Worm (Caenorhabditis elegans) whole organism, midembryonic: ENCODE data around the gene C25F6.6.

Source experiments
- T22C8.4 ChIP-seq: fragments of 200-800 bp; sonication (Bioruptor generic); IDR thresholded peaks from 2 replicates; pipeline ENCODE4 v1.3.6; 2022; ENCODE audit warnings: missing genetic modification characterization, missing compliant biosample characterization
- cog-1 ChIP-seq: sonication (generic microtip); optimal IDR thresholded peaks from 2 replicates; lab custom pipeline; 2016; ENCODE audit warnings: missing genetic modification characterization, missing compliant biosample characterization
- flt-1 ChIP-seq: fragments of 200-800 bp; sonication (Bioruptor generic); IDR thresholded peaks from 2 replicates; pipeline ENCODE4 v1.3.6; 2022; ENCODE audit warnings: missing genetic modification characterization, missing compliant biosample characterization
- klf-2 ChIP-seq: fragments of 200-800 bp; sonication (Bioruptor generic); conservative IDR thresholded peaks from 2 replicates; pipeline ENCODE4 v1.3.6; 2022; ENCODE audit warnings: missing genetic modification reagents, missing genetic modification characterization, missing compliant biosample characterization
- med-1 ChIP-seq: sonication (generic microtip); optimal IDR thresholded peaks from 2 replicates; lab custom pipeline; 2017; ENCODE audit warnings: missing genetic modification characterization, mild to moderate bottlenecking, missing compliant biosample characterization, antibody characterized with exemption, missing genetic modification reagents; ENCODE audit not compliant: insufficient read depth
- ref-1 ChIP-seq: fragments of 200-800 bp; sonication (Bioruptor generic); conservative IDR thresholded peaks from 2 replicates; pipeline ENCODE4 v1.3.6; 2022; ENCODE audit warnings: missing genetic modification reagents, missing genetic modification characterization, missing compliant biosample characterization
- tab-1 ChIP-seq: fragments of 200-800 bp; sonication (Bioruptor generic); IDR thresholded peaks from 2 replicates; pipeline ENCODE4 v1.3.6; 2022; ENCODE audit warnings: missing genetic modification characterization, missing compliant biosample characterization
- ztf-23 ChIP-seq: fragments of 200-800 bp; sonication (Bioruptor generic); IDR thresholded peaks from 2 replicates; pipeline ENCODE4 v1.3.6; 2022; ENCODE audit warnings: missing genetic modification reagents, missing genetic modification characterization, missing compliant biosample characterization
- ztf-29 ChIP-seq: fragments of 200-800 bp; sonication (Bioruptor generic); IDR thresholded peaks from 2 replicates; pipeline ENCODE4 v1.3.6; 2022; ENCODE audit warnings: missing genetic modification reagents, missing genetic modification characterization, missing compliant biosample characterization

C25F6.6 gene

DNA sequence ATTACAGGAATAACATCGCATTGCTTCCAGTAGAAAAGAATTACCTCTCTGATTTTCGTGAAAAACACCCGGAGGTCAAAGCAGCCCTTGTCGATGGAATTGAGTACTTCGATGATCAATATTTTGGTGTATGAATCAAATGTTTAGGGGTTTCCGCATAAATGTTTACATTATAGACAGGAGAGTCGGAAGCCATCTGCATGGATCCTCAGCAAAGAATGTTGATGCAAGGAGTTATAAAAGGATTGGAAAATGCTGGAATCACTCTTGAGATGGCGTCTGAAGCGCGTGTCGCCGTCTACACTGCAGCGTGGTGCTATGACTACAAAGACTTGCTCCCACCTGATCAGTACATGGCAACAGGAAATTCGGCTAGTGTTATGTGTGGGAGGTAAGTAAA, 36.4 kb downstream of the C25F6.6 start, which contains the start of gene C41A3.2:
C41A3.2 (minus strand) TSS at position 101 of the 400 bp plus-strand sequence.
- TF ChIP-seq klf-2 (GFP tag; lab: Robert Waterston, UW) = no peak
- TF ChIP-seq med-1 (GFP tag; lab: Kevin White, UChicago) = no peak
- no peak for TF ChIP-seq ztf-29 (GFP tag; lab: Robert Waterston, UW)
- TF ChIP-seq T22C8.4 = no peak
- no peak for TF ChIP-seq flt-1 (GFP tag; lab: Robert Waterston, UW)
- no peak for TF ChIP-seq ztf-23 (GFP tag; lab: Robert Waterston, UW)
- no peak for TF ChIP-seq tab-1 (GFP tag; lab: Robert Waterston, UW)
- no peak for TF ChIP-seq cog-1 (tag; lab: Kevin White, UChicago)
- TF ChIP-seq ref-1 (GFP tag; lab: Robert Waterston, UW) = no peak

DNA sequence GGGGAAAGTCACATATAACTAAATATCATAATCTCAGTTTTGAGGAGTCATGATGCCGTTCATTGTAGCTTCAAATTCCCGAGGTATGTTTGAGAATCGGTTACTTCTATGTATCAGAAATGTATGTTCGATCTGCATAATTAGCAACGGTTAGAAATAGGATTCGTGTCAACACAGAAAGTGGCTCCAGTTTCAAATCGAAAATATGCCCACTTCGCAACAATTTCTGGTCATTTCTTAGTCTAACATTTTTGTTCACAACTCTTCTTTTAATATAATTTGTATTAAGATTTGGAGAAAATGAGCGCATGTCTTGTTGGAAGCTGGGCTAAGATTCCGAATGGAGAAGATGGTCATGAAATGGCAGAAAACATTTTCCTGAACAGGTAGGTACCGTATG, 37.1 kb downstream of the C25F6.6 start, which contains the start of gene pks-1:
pks-1 (plus strand) TSS at position 301 of the 400 bp plus-strand sequence.
- no peak for TF ChIP-seq ref-1 (GFP tag; lab: Robert Waterston, UW)
- no peak for TF ChIP-seq flt-1 (GFP tag; lab: Robert Waterston, UW)
- no peak for TF ChIP-seq ztf-29 (GFP tag; lab: Robert Waterston, UW)
- no peak for TF ChIP-seq cog-1 (tag; lab: Kevin White, UChicago)
- no peak for TF ChIP-seq klf-2 (GFP tag; lab: Robert Waterston, UW)
- no peak for TF ChIP-seq tab-1 (GFP tag; lab: Robert Waterston, UW)
- TF ChIP-seq T22C8.4 = no peak
- no peak for TF ChIP-seq ztf-23 (GFP tag; lab: Robert Waterston, UW)
- TF ChIP-seq med-1 (GFP tag; lab: Kevin White, UChicago) = no peak

DNA sequence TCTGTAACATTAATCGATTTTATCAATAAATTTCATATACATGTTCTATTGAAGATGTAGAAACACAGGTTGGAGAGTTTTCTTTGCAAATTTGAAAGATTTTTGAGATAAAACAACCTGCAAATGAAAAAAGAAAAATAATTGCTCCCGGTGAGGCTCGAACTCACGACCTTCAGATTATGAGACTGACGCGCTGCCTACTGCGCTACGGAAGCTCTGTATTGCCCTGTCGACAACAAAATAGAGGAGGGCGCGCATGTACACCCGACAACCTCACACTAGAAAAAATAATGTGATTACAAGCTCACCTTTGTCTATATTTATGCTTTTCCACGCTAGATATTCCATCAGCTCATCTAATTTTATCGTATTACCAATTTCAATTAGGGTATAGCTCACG, 43.4 kb downstream of the C25F6.6 start:
- TF ChIP-seq ztf-29 (GFP tag; lab: Robert Waterston, UW) = peak; percentile 72
- peak; percentile 22 for TF ChIP-seq med-1 (GFP tag; lab: Kevin White, UChicago)
- peak; percentile 67; the same call in 1 of the 2 replicates for TF ChIP-seq klf-2 (GFP tag; lab: Robert Waterston, UW)
- TF ChIP-seq T22C8.4 = peak; percentile 48; the same call in 1 of the 2 replicates
- TF ChIP-seq tab-1 (GFP tag; lab: Robert Waterston, UW) = peak; percentile 72
- TF ChIP-seq ztf-23 (GFP tag; lab: Robert Waterston, UW) = peak; percentile 63
- no peak for TF ChIP-seq cog-1 (tag; lab: Kevin White, UChicago)
- no peak; the same call in 1 of the 2 replicates for TF ChIP-seq ref-1 (GFP tag; lab: Robert Waterston, UW)
- TF ChIP-seq flt-1 (GFP tag; lab: Robert Waterston, UW) = no peak

DNA sequence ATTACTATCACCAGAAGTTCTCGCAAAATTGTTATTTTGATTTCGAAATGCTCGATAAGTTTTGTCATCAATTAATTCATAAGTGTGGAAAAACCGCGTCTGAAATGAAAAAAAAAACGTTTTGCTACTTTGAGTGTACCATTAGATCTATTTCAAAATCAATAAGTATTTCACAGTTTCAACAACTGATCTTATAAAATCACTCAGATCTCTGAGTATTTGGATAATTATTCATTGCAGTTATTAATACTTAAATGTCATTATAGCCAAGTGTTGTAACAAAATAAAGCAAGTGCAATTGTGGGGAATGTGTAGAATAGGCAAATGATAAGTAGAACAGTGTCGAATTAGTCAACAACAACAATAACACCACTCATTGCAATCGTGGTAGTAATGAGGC, 44.3 kb downstream of the C25F6.6 start, which contains the start of gene C03F11.4:
C03F11.4 (minus strand) TSS at position 101 of the 400 bp plus-strand sequence.
- TF ChIP-seq ref-1 (GFP tag; lab: Robert Waterston, UW) (no peak), ztf-23 (GFP tag; lab: Robert Waterston, UW) (no peak), T22C8.4 (no peak), med-1 (GFP tag; lab: Kevin White, UChicago) (no peak), cog-1 (tag; lab: Kevin White, UChicago) (no peak), flt-1 (GFP tag; lab: Robert Waterston, UW) (no peak), ztf-29 (GFP tag; lab: Robert Waterston, UW) (no peak), tab-1 (GFP tag; lab: Robert Waterston, UW) (no peak), klf-2 (GFP tag; lab: Robert Waterston, UW) (no peak)

DNA sequence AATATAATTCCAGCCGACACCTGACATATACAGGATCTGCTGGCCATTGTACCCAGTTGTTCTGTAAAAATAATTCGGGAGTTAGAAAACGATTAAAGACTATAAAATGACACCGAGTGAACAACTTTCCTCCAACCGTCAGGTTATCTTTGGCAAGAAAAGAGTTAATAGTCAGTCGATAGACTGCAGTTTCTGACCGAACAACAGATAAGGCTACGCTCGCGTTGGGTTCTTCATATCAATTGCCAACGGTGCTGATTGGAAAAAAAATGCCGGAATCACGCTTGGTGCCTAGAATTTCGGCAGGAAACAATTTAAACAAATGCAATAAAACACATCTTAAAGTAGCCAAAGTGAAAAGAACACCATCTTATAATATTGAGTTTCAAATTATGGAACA, 50.1 kb downstream of the C25F6.6 start, which contains the start of gene scav-1:
scav-1 (minus strand) TSS at position 61 of the 400 bp plus-strand sequence.
- TF ChIP-seq cog-1 (tag; lab: Kevin White, UChicago) = no peak
- no peak for TF ChIP-seq T22C8.4
